Worm (Caenorhabditis elegans) whole organism, young adult: Measurements from ENCODE around the gene twk-9.

Source experiments
- B0019.2 ChIP-seq: fragments of 200-800 bp; sonication (Bioruptor generic); conservative IDR thresholded peaks from 2 replicates; pipeline ENCODE4 v1.3.6; 2022; ENCODE audit warnings: missing genetic modification reagents, missing genetic modification characterization, missing compliant biosample characterization
- B0336.3 ChIP-seq: fragments of 200-800 bp; sonication (Bioruptor generic); IDR thresholded peaks from 2 replicates; pipeline ENCODE4 v1.3.6; 2022; ENCODE audit warnings: missing genetic modification characterization, missing compliant biosample characterization
- C06A6.2 ChIP-seq: fragments of 200-800 bp; sonication (Bioruptor generic); conservative IDR thresholded peaks from 2 replicates; pipeline ENCODE4 v1.3.6; 2022; ENCODE audit warnings: missing genetic modification characterization, missing compliant biosample characterization
- D2030.7 ChIP-seq: fragments of 200-800 bp; sonication (Bioruptor generic); IDR thresholded peaks from 2 replicates; pipeline ENCODE4 v1.3.6; 2022; ENCODE audit warnings: missing genetic modification reagents, missing genetic modification characterization, missing compliant biosample characterization
- F33H1.4 ChIP-seq: fragments of 200-800 bp; sonication (Bioruptor generic); IDR thresholded peaks from 2 replicates; pipeline ENCODE4 v1.3.6; 2022; ENCODE audit warnings: missing genetic modification reagents, missing genetic modification characterization, missing compliant biosample characterization
- F49E8.2 ChIP-seq: sonication (generic microtip); optimal IDR thresholded peaks from 3 replicates; lab custom pipeline; 2017; ENCODE audit warnings: missing genetic modification characterization, mild to moderate bottlenecking, missing compliant biosample characterization, antibody characterized with exemption, moderate library complexity; ENCODE audit not compliant: insufficient read depth
- F55B11.4 ChIP-seq: sonication (generic microtip); optimal IDR thresholded peaks from 2 replicates; lab custom pipeline; 2016; ENCODE audit warnings: missing compliant biosample characterization, missing genetic modification characterization, borderline replicate concordance; ENCODE audit not compliant: insufficient read depth
- K12H6.12 ChIP-seq: fragments of 200-800 bp; sonication (Bioruptor generic); optimal IDR thresholded peaks from 2 replicates; lab custom pipeline; 2018; ENCODE audit warnings: mild to moderate bottlenecking, missing genetic modification characterization, missing compliant biosample characterization
- Y56A3A.18 ChIP-seq: fragments of 200-800 bp; sonication (Bioruptor generic); IDR thresholded peaks from 2 replicates; pipeline ENCODE4 v1.3.6; 2022; ENCODE audit warnings: missing genetic modification reagents, missing genetic modification characterization, missing compliant biosample characterization
- ZK185.1 ChIP-seq: sonication (generic microtip); optimal IDR thresholded peaks from 2 replicates; lab custom pipeline; 2016; ENCODE audit warnings: mild to moderate bottlenecking, missing genetic modification characterization, missing compliant biosample characterization; ENCODE audit not compliant: poor library complexity, severe bottlenecking
- ama-1 ChIP-seq, 3 experiments: fragments of 150-350 bp in 1 of 3; sonication (generic microtip) in 2 of 3; optimal IDR thresholded peaks; 2 replicates each; lab custom pipeline; 2014 to 2018; ENCODE audit warnings: missing biosample characterization in 2 of 3, missing genetic modification characterization in 2 of 3, missing genetic modification reagents in 2 of 3
- aptf-2 ChIP-seq: fragments of 200-800 bp; sonication (Bioruptor generic); conservative IDR thresholded peaks from 2 replicates; pipeline ENCODE4 v1.3.6; 2022; ENCODE audit warnings: missing genetic modification reagents, missing genetic modification characterization, missing compliant biosample characterization
- bed-1 ChIP-seq: fragments of 200-800 bp; sonication (Bioruptor generic); IDR thresholded peaks from 2 replicates; pipeline ENCODE4 v1.3.6; 2022; ENCODE audit warnings: missing genetic modification reagents, missing genetic modification characterization, missing compliant biosample characterization
- cebp-1 ChIP-seq, 2 experiments: fragments of 200-800 bp in 1 of 2; sonication (Bioruptor generic) in 1 of 2; sonication (generic microtip) in 1 of 2; IDR thresholded peaks in 1 of 2; optimal IDR thresholded peaks in 1 of 2; 2 replicates each; pipeline versions ENCODE4 v1.3.6 to Lab custom; 2017 to 2022; ENCODE audit warnings: missing compliant biosample characterization in 2 of 2, missing genetic modification characterization in 2 of 2, mild to moderate bottlenecking in 1 of 2, missing genetic modification reagents in 1 of 2, moderate library complexity in 1 of 2
- ceh-58 ChIP-seq: fragments of 200-800 bp; sonication (Bioruptor generic); IDR thresholded peaks from 2 replicates; pipeline ENCODE4 v1.3.6; 2022; ENCODE audit warnings: missing genetic modification characterization, missing compliant biosample characterization
- dox-1 ChIP-seq: fragments of 200-800 bp; sonication (Bioruptor generic); IDR thresholded peaks from 2 replicates; pipeline ENCODE4 v1.3.6; 2022; ENCODE audit warnings: missing genetic modification reagents, missing genetic modification characterization, missing compliant biosample characterization
- egl-18 ChIP-seq: fragments of 200-800 bp; sonication (Bioruptor generic); IDR thresholded peaks from 2 replicates; pipeline ENCODE4 v1.3.6; 2022; ENCODE audit warnings: missing genetic modification reagents, missing genetic modification characterization, missing compliant biosample characterization
- fkh-3 ChIP-seq: sonication (generic microtip); optimal IDR thresholded peaks from 2 replicates; lab custom pipeline; 2016; ENCODE audit warnings: mild to moderate bottlenecking, missing genetic modification characterization, missing compliant biosample characterization
- gei-17 ChIP-seq: fragments of 200-800 bp; sonication (Bioruptor generic); optimal IDR thresholded peaks from 2 replicates; lab custom pipeline; 2018; ENCODE audit warnings: mild to moderate bottlenecking, missing genetic modification characterization, missing compliant biosample characterization
- lag-1 ChIP-seq: fragments of 200-800 bp; sonication (Bioruptor generic); IDR thresholded peaks from 2 replicates; pipeline ENCODE4 v1.3.6; 2022; ENCODE audit warnings: missing genetic modification reagents, missing genetic modification characterization, missing compliant biosample characterization
- let-607 ChIP-seq, 2 experiments: fragments of 200-800 bp in 1 of 2; sonication (Bioruptor generic) in 1 of 2; sonication (generic microtip) in 1 of 2; optimal IDR thresholded peaks; 2 replicates each; lab custom pipeline; 2016 to 2018; ENCODE audit warnings: mild to moderate bottlenecking in 2 of 2, missing compliant biosample characterization in 2 of 2, missing genetic modification characterization in 2 of 2, moderate library complexity in 2 of 2, missing genotype in 1 of 2
- lin-26 ChIP-seq: fragments of 200-800 bp; sonication (Bioruptor generic); IDR thresholded peaks from 2 replicates; pipeline ENCODE4 v1.3.6; 2022; ENCODE audit warnings: missing genetic modification reagents, missing genetic modification characterization, missing compliant biosample characterization
- lin-35 ChIP-seq, 3 experiments: fragments of 150-350 bp in 2 of 3; sonication (generic microtip) in 1 of 3; optimal IDR thresholded peaks; 2 replicates each; lab custom pipeline; 2014 to 2018; ENCODE audit warnings: missing biosample characterization in 3 of 3, missing genetic modification characterization in 3 of 3, missing genetic modification reagents in 3 of 3
- lin-54 ChIP-seq: fragments of 200-800 bp; sonication (Bioruptor generic); optimal IDR thresholded peaks from 2 replicates; lab custom pipeline; 2018; ENCODE audit warnings: mild to moderate bottlenecking, missing genetic modification characterization, missing compliant biosample characterization
- lir-1 ChIP-seq: fragments of 200-800 bp; sonication (Bioruptor generic); conservative IDR thresholded peaks from 2 replicates; pipeline ENCODE4 v1.3.6; 2022; ENCODE audit warnings: missing genetic modification reagents, missing genetic modification characterization, missing compliant biosample characterization
- mxl-1 ChIP-seq: sonication (generic microtip); optimal IDR thresholded peaks from 2 replicates; lab custom pipeline; 2016; ENCODE audit warnings: missing genetic modification characterization, missing compliant biosample characterization
- pbrm-1 ChIP-seq: fragments of 200-800 bp; sonication (Bioruptor generic); IDR thresholded peaks from 2 replicates; pipeline ENCODE4 v1.3.6; 2022; ENCODE audit warnings: missing genetic modification reagents, missing genetic modification characterization, missing compliant biosample characterization
- pha-4 ChIP-seq: fragments of 150-350 bp; sonication (generic microtip); optimal IDR thresholded peaks from 2 replicates; lab custom pipeline; 2014; ENCODE audit warnings: missing biosample characterization, missing genetic modification reagents, missing genetic modification characterization
- rcor-1 ChIP-seq: fragments of 200-800 bp; sonication (Bioruptor generic); IDR thresholded peaks from 2 replicates; pipeline ENCODE4 v1.3.6; 2022; ENCODE audit warnings: missing genetic modification reagents, missing genetic modification characterization, missing compliant biosample characterization
- rpc-1 ChIP-seq, 2 experiments: fragments of 150-350 bp in 1 of 2; sonication (generic microtip) in 1 of 2; optimal IDR thresholded peaks; 2 replicates each; lab custom pipeline; 2014 to 2018; ENCODE audit warnings: missing biosample characterization in 1 of 2, missing genetic modification characterization in 1 of 2, missing genetic modification reagents in 1 of 2, missing genotype in 1 of 2
- sea-2 ChIP-seq: fragments of 200-800 bp; sonication (Bioruptor generic); IDR thresholded peaks from 2 replicates; pipeline ENCODE4 v1.3.6; 2022; ENCODE audit warnings: missing genetic modification characterization, missing compliant biosample characterization
- snpc-1.1 ChIP-seq: sonication (generic microtip); optimal IDR thresholded peaks from 2 replicates; lab custom pipeline; 2017; ENCODE audit warnings: missing genetic modification characterization, mild to moderate bottlenecking, missing compliant biosample characterization, antibody characterized with exemption, moderate library complexity, missing genotype, missing genetic modification reagents; ENCODE audit not compliant: insufficient read depth
- snpc-4 ChIP-seq, 5 experiments: fragments of 150-350 bp in 1 of 5; sonication (generic microtip) in 4 of 5; optimal IDR thresholded peaks; 2 replicates each; lab custom pipeline; 2014 to 2018; ENCODE audit warnings: missing genetic modification characterization in 5 of 5, missing biosample characterization in 3 of 5, antibody characterized with exemption in 2 of 5, mild to moderate bottlenecking in 2 of 5, missing compliant biosample characterization in 2 of 5, missing genotype in 2 of 5, moderate library complexity in 2 of 5, missing genetic modification reagents in 1 of 5
- tbp1 ChIP-seq: fragments of 200-800 bp; sonication (Bioruptor generic); optimal IDR thresholded peaks from 2 replicates; lab custom pipeline; 2018; ENCODE audit warnings: mild to moderate bottlenecking, missing genetic modification characterization, missing compliant biosample characterization
- tbx-9 ChIP-seq: sonication (generic microtip); optimal IDR thresholded peaks from 2 replicates; lab custom pipeline; 2016; ENCODE audit warnings: borderline replicate concordance, missing genetic modification characterization, inconsistent platforms, missing compliant biosample characterization
- zim-3 ChIP-seq: sonication (generic microtip); optimal IDR thresholded peaks from 2 replicates; lab custom pipeline; 2017; ENCODE audit warnings: mild to moderate bottlenecking, missing genetic modification characterization, moderate library complexity, missing compliant biosample characterization
- ztf-18 ChIP-seq: sonication (generic microtip); optimal IDR thresholded peaks from 2 replicates; lab custom pipeline; 2016; ENCODE audit warnings: missing genotype, mild to moderate bottlenecking, missing genetic modification characterization, missing compliant biosample characterization
- ztf-26 ChIP-seq: sonication (generic microtip); optimal IDR thresholded peaks from 2 replicates; lab custom pipeline; 2017; ENCODE audit warnings: missing genetic modification characterization, missing compliant biosample characterization
- ztf-6 ChIP-seq: fragments of 200-800 bp; sonication (Bioruptor generic); IDR thresholded peaks from 2 replicates; pipeline ENCODE4 v1.3.6; 2022; ENCODE audit warnings: missing genetic modification reagents, missing genetic modification characterization, missing compliant biosample characterization

The twk-9 gene

ce11 chrIV:9724948-9725347, 32.0 kb downstream of the twk-9 start, which contains the start of the genes nhr-138 and C28D4.18:
Gene nhr-138, plus strand, starts transcription at chrIV:9725251.
Gene C28D4.18, plus strand, starts transcription at chrIV:9725280.
- no peak for TF ChIP-seq B0336.3 (GFP tag; lab: Robert Waterston, UW)
- no peak for TF ChIP-seq zim-3
- no peak for TF ChIP-seq lin-35 (GFP tag; optimal IDR thresholded peaks at IDR 0.05; lab: Kevin White, UChicago)
- TF ChIP-seq ceh-58 (GFP tag; lab: Robert Waterston, UW): no peak
- no peak for TF ChIP-seq gei-17 (GFP tag; lab: Kevin White, UChicago)

DNA sequence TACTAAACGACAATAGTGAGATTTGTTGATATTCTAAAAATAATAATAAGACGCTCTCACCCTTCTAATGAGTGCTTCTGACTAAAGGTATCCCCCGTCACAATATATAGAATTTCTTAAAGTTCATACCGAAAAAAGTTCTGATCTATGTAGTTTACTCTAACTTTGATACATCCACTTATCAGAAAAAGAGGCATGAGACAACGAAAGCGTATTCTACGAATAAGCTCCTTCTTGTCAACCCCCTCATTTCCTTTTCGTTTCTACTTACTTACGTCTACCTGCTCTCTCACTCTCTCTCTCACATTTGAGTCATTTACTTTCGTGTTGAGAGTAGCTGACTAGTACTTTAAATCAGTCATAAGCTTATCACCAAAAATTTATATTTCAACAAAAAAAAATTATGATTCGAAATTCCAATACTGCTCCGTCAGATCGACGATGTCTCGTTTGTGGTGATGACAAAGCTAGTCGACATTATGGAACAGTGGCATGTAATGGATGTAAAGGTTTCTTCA, 32.6 kb downstream of the twk-9 start:
- no peak for TF ChIP-seq bed-1 (GFP tag; lab: Robert Waterston, UW)
- TF ChIP-seq K12H6.12 (tag; lab: Kevin White, UChicago): no peak
- no peak for TF ChIP-seq lin-54 (GFP tag; lab: Kevin White, UChicago)
- TF ChIP-seq ztf-6: no peak
- no peak for TF ChIP-seq snpc-4 (GFP tag; optimal IDR thresholded peaks at IDR 0.05; lab: Kevin White, UChicago)
- TF ChIP-seq snpc-4 (tag; optimal IDR thresholded peaks at IDR 0.05; lab: Kevin White, UChicago): no peak
- no peak for TF ChIP-seq sea-2
- no peak for TF ChIP-seq lag-1 (GFP tag; lab: Robert Waterston, UW)
- TF ChIP-seq ceh-58 (GFP tag; lab: Robert Waterston, UW): no peak
- TF ChIP-seq aptf-2 (GFP tag; lab: Robert Waterston, UW): no peak
- TF ChIP-seq Y56A3A.18 (GFP tag; lab: Robert Waterston, UW): no peak
- no peak for TF ChIP-seq pha-4 (tag; lab: Kevin White, UChicago)
- no peak for TF ChIP-seq tbx-9
- no peak for TF ChIP-seq C06A6.2 (GFP tag; lab: Robert Waterston, UW)
- no peak for TF ChIP-seq let-607 (tag; optimal IDR thresholded peaks at IDR 0.05; lab: Kevin White, UChicago)
- no peak for TF ChIP-seq ztf-26 (tag; lab: Kevin White, UChicago)
- no peak for TF ChIP-seq snpc-1.1 (tag; lab: Kevin White, UChicago)

DNA sequence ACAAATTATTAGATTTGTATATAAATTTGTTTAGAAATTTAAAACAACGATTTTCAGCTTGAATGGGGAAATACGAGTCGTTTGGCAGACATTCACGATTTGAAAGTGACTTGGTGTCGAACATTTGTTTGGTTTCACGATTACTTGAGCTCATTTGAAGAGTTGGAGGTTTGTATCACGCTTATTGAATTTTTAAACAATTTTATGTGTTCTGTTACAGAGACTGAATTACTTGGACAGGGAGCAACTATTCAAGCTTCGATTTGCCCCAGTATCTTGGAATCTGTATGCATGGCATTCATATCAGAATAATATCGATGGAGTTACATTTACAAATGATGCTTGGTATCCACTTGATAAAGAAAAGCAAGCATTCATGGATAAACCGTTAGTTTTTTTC, 34.2 kb downstream of the twk-9 start:
- no peak for TF ChIP-seq rcor-1

DNA sequence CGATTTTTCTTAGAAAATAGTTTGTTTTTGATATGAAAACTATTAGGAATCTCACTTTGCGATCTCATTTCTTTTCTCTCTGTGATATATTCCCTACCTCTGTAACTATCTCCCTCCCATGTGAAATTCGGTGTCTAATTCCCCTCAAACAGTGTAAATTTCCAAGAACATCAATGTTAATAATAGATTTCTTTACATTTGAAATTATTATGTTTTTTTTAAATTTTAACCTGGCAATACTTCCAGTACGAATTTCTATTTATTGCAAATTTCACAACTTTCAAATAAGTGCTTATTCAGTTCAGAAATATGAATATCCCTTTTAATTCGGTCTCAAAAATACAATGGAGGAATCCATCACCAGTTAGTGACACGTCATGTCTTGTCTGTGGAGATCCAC, 35.4 kb downstream of the twk-9 start, which contains the start of gene nhr-100:
Gene nhr-100 (plus strand): TSS at position 301 of the 400 bp plus-strand sequence.
- TF ChIP-seq fkh-3 (no peak), D2030.7 (GFP tag; lab: Robert Waterston, UW) (no peak), cebp-1 (GFP tag; IDR thresholded peaks at IDR 0.05; lab: Robert Waterston, UW) (no peak), cebp-1 (tag; optimal IDR thresholded peaks at IDR 0.05; lab: Kevin White, UChicago) (no peak), ZK185.1 (tag; lab: Kevin White, UChicago) (no peak), ztf-18 (tag; lab: Kevin White, UChicago) (no peak), ama-1 (optimal IDR thresholded peaks at IDR 0.05; lab: Kevin White, UChicago) (no peak), ama-1 (GFP tag; optimal IDR thresholded peaks at IDR 0.05; lab: Kevin White, UChicago) (no peak), lag-1 (GFP tag; lab: Robert Waterston, UW) (no peak), tbp1 (GFP tag; lab: Kevin White, UChicago) (no peak), tbx-9 (no peak), B0019.2 (GFP tag; lab: Robert Waterston, UW) (no peak), mxl-1 (tag; lab: Kevin White, UChicago) (no peak), pbrm-1 (no peak), lin-26 (GFP tag; lab: Robert Waterston, UW) (no peak), dox-1 (GFP tag; lab: Robert Waterston, UW) (no peak), egl-18 (no peak), rpc-1 (optimal IDR thresholded peaks at IDR 0.05; lab: Kevin White, UChicago) (no peak), rpc-1 (tag; optimal IDR thresholded peaks at IDR 0.05; lab: Kevin White, UChicago) (no peak), F55B11.4 (tag; lab: Kevin White, UChicago) (no peak), F49E8.2 (tag; lab: Kevin White, UChicago) (no peak), F33H1.4 (GFP tag; lab: Robert Waterston, UW) (no peak), lir-1 (no peak)
- TF ChIP-seq, all 124 proteins: peak for 0
